Worm (Caenorhabditis elegans) whole organism, L4 larva: ENCODE results near the gene sdz-5.

Experiments
- F10B5.3 ChIP-seq: sonication (generic microtip); optimal IDR thresholded peaks from 2 replicates; lab custom pipeline; 2016; ENCODE audit warnings: mild to moderate bottlenecking, missing genetic modification characterization, missing compliant biosample characterization
- F26F4.8 ChIP-seq: fragments of 200-800 bp; sonication (Bioruptor generic); conservative IDR thresholded peaks from 2 replicates; pipeline ENCODE4 v1.3.6; 2022; ENCODE audit warnings: missing genetic modification characterization, missing compliant biosample characterization
- Y5F2A.4 ChIP-seq: fragments of 200-800 bp; sonication (Bioruptor generic); optimal IDR thresholded peaks from 2 replicates; lab custom pipeline; 2018; ENCODE audit warnings: mild to moderate bottlenecking, missing genetic modification characterization, missing compliant biosample characterization
- Y75B8A.6 ChIP-seq: fragments of 200-800 bp; sonication (Bioruptor generic); IDR thresholded peaks from 2 replicates; pipeline ENCODE4 v1.3.6; 2022; ENCODE audit warnings: missing genetic modification reagents, missing genetic modification characterization, missing compliant biosample characterization
- aha-1 ChIP-seq: fragments of 150-350 bp; peaks from one replicate; lab custom pipeline; 2014; ENCODE audit warnings: missing biosample characterization, missing genetic modification characterization
- ama-1 ChIP-seq: fragments of 150-350 bp; optimal IDR thresholded peaks from 2 replicates; lab custom pipeline; 2014; ENCODE audit warnings: inconsistent platforms, mixed read lengths
- arid-1 ChIP-seq: fragments of 200-800 bp; sonication (Bioruptor generic); conservative IDR thresholded peaks from 2 replicates; pipeline ENCODE4 v1.3.6; 2022; ENCODE audit warnings: missing genetic modification reagents, missing genetic modification characterization, missing compliant biosample characterization
- ceh-20 ChIP-seq: fragments of 200-800 bp; sonication (Bioruptor generic); IDR thresholded peaks from 2 replicates; pipeline ENCODE4 v1.3.6; 2022; ENCODE audit warnings: missing genetic modification reagents, missing genetic modification characterization, missing compliant biosample characterization
- ceh-44 ChIP-seq: fragments of 200-800 bp; sonication (Bioruptor generic); IDR thresholded peaks from 2 replicates; pipeline ENCODE4 v1.3.6; 2022; ENCODE audit warnings: missing genetic modification reagents, missing genetic modification characterization, missing compliant biosample characterization
- ceh-82 ChIP-seq: sonication (generic microtip); optimal IDR thresholded peaks from 2 replicates; lab custom pipeline; 2017; ENCODE audit warnings: missing biosample characterization, missing genetic modification characterization
- cey-2 ChIP-seq: sonication (generic microtip); optimal IDR thresholded peaks from 3 replicates; lab custom pipeline; 2017; ENCODE audit warnings: missing genetic modification characterization, mild to moderate bottlenecking, missing compliant biosample characterization, antibody characterized with exemption, borderline replicate concordance; ENCODE audit not compliant: insufficient read depth
- daf-12 ChIP-seq: fragments of 150-350 bp; optimal IDR thresholded peaks from 2 replicates; lab custom pipeline; 2014; ENCODE audit warnings: missing biosample characterization, missing genetic modification reagents, missing genetic modification characterization
- daf-16 ChIP-seq, 3 experiments: sonication (generic microtip); optimal IDR thresholded peaks; 2 replicates each; lab custom pipeline; 2016 to 2017; ENCODE audit warnings: missing genetic modification characterization in 3 of 3, missing genetic modification reagents in 3 of 3, mild to moderate bottlenecking in 2 of 3, missing compliant biosample characterization in 2 of 3, missing biosample characterization in 1 of 3, moderate library complexity in 1 of 3
- dmd-9 ChIP-seq: fragments of 200-800 bp; sonication (Bioruptor generic); IDR thresholded peaks from 2 replicates; pipeline ENCODE4 v1.3.6; 2022; ENCODE audit warnings: missing genetic modification reagents, missing genetic modification characterization, missing compliant biosample characterization
- dve-1 ChIP-seq: sonication (generic microtip); optimal IDR thresholded peaks from 2 replicates; lab custom pipeline; 2017; ENCODE audit warnings: antibody characterized with exemption, mild to moderate bottlenecking, missing genetic modification characterization, missing compliant biosample characterization; ENCODE audit not compliant: insufficient read depth
- hif-1 ChIP-seq, 2 experiments: sonication (generic microtip); optimal IDR thresholded peaks; 2 replicates each; lab custom pipeline; 2016 to 2017; ENCODE audit warnings: missing compliant biosample characterization in 2 of 2, missing genetic modification characterization in 2 of 2, missing genetic modification reagents in 2 of 2, missing genotype in 2 of 2, mild to moderate bottlenecking in 1 of 2
- hlh-30 ChIP-seq: sonication (generic microtip); optimal IDR thresholded peaks from 2 replicates; lab custom pipeline; 2017; ENCODE audit warnings: antibody characterized with exemption, mild to moderate bottlenecking, missing genetic modification characterization, missing compliant biosample characterization; ENCODE audit not compliant: insufficient read depth
- hmg-1.1 ChIP-seq: fragments of 200-800 bp; sonication (Bioruptor generic); IDR thresholded peaks from 2 replicates; pipeline ENCODE4 v1.3.6; 2022; ENCODE audit warnings: missing genetic modification reagents, missing genetic modification characterization, missing compliant biosample characterization
- lin-1 ChIP-seq: fragments of 200-800 bp; sonication (Bioruptor generic); IDR thresholded peaks from 2 replicates; pipeline ENCODE4 v1.3.6; 2022; ENCODE audit warnings: missing genetic modification reagents, missing genetic modification characterization, missing compliant biosample characterization
- madf-5 ChIP-seq, 2 experiments: fragments of 200-800 bp; sonication (Bioruptor generic); IDR thresholded peaks; 2 replicates each; pipeline ENCODE4 v1.3.6; 2022; ENCODE audit warnings: missing compliant biosample characterization in 2 of 2, missing genetic modification characterization in 2 of 2
- madf-9 ChIP-seq: fragments of 200-800 bp; sonication (Bioruptor generic); conservative IDR thresholded peaks from 2 replicates; pipeline ENCODE4 v1.3.6; 2022; ENCODE audit warnings: missing genetic modification reagents, missing genetic modification characterization, missing compliant biosample characterization
- mdl-1 ChIP-seq, 2 experiments: fragments of 150-350 bp in 1 of 2; sonication (generic microtip) in 1 of 2; optimal IDR thresholded peaks; 2 replicates each; lab custom pipeline; 2014 to 2017; ENCODE audit warnings: missing biosample characterization in 2 of 2, missing genetic modification characterization in 2 of 2
- mep-1 ChIP-seq: fragments of 150-350 bp; sonication (generic microtip); optimal IDR thresholded peaks from 3 replicates; lab custom pipeline; 2014; ENCODE audit warnings: missing biosample characterization, missing genetic modification characterization
- mxl-3 ChIP-seq: fragments of 200-800 bp; sonication (Bioruptor generic); optimal IDR thresholded peaks from 2 replicates; lab custom pipeline; 2018; ENCODE audit warnings: mild to moderate bottlenecking, missing genetic modification characterization, missing compliant biosample characterization
- nhr-237 ChIP-seq: sonication (generic microtip); optimal IDR thresholded peaks from 2 replicates; lab custom pipeline; 2017; ENCODE audit warnings: missing biosample characterization, missing genetic modification characterization
- nhr-25 ChIP-seq: sonication (generic microtip); optimal IDR thresholded peaks from 2 replicates; lab custom pipeline; 2017; ENCODE audit warnings: missing genetic modification characterization, mild to moderate bottlenecking, missing compliant biosample characterization, antibody characterized with exemption, moderate library complexity, borderline replicate concordance; ENCODE audit not compliant: insufficient read depth
- nhr-48 ChIP-seq: sonication (generic microtip); optimal IDR thresholded peaks from 2 replicates; lab custom pipeline; 2016; ENCODE audit warnings: mild to moderate bottlenecking, missing genetic modification characterization, missing compliant biosample characterization
- nhr-6 ChIP-seq: fragments of 150-350 bp; optimal IDR thresholded peaks from 2 replicates; lab custom pipeline; 2014; ENCODE audit warnings: missing biosample characterization, missing genetic modification characterization
- nhr-76 ChIP-seq: fragments of 150-350 bp; optimal IDR thresholded peaks from 2 replicates; lab custom pipeline; 2014; ENCODE audit warnings: missing biosample characterization, missing genetic modification characterization
- nhr-77 ChIP-seq: fragments of 150-350 bp; optimal IDR thresholded peaks from 2 replicates; lab custom pipeline; 2014; ENCODE audit warnings: missing biosample characterization, missing genetic modification characterization
- pha-4 ChIP-seq, 2 experiments: fragments of 150-350 bp in 1 of 2; fragments of 200-800 bp in 1 of 2; sonication (Bioruptor generic) in 1 of 2; IDR thresholded peaks in 1 of 2; optimal IDR thresholded peaks in 1 of 2; 2 replicates each; pipeline versions ENCODE4 v1.3.6 to Lab custom; 2014 to 2022; ENCODE audit warnings: missing genetic modification characterization in 2 of 2, missing genetic modification reagents in 2 of 2, missing biosample characterization in 1 of 2, missing compliant biosample characterization in 1 of 2
- php-3 ChIP-seq: fragments of 200-800 bp; sonication (Bioruptor generic); IDR thresholded peaks from 2 replicates; pipeline ENCODE4 v1.3.6; 2022; ENCODE audit warnings: missing genetic modification reagents, missing genetic modification characterization, missing compliant biosample characterization
- set-16 ChIP-seq: fragments of 200-800 bp; sonication (Bioruptor generic); IDR thresholded peaks from 2 replicates; pipeline ENCODE4 v1.3.6; 2022; ENCODE audit warnings: missing genetic modification reagents, missing genetic modification characterization, missing compliant biosample characterization
- snpc-1.2 ChIP-seq: fragments of 200-800 bp; sonication (Bioruptor generic); IDR thresholded peaks from 2 replicates; pipeline ENCODE4 v1.3.6; 2022; ENCODE audit warnings: missing genetic modification reagents, missing genetic modification characterization, missing compliant biosample characterization
- tra-1 ChIP-seq: fragments of 200-800 bp; sonication (Bioruptor generic); IDR thresholded peaks from 2 replicates; pipeline ENCODE4 v1.3.6; 2022; ENCODE audit warnings: missing genetic modification reagents, missing genetic modification characterization, missing compliant biosample characterization
- unc-62 ChIP-seq, 3 experiments: fragments of 150-350 bp in 1 of 3; sonication (generic microtip); optimal IDR thresholded peaks in 2 of 3; peaks in 1 of 3; 1 replicate in 1 of 3; 2 replicates in 2 of 3; lab custom pipeline; 2014 to 2017; ENCODE audit warnings: missing biosample characterization in 3 of 3, missing genetic modification characterization in 3 of 3, missing genetic modification reagents in 3 of 3, missing genotype in 1 of 3
- zag-1 ChIP-seq: fragments of 150-350 bp; optimal IDR thresholded peaks from 2 replicates; lab custom pipeline; 2014; ENCODE audit warnings: missing biosample characterization, missing genetic modification characterization
- zfp-2 ChIP-seq: sonication (generic microtip); optimal IDR thresholded peaks from 2 replicates; lab custom pipeline; 2016; ENCODE audit warnings: mild to moderate bottlenecking, missing genetic modification characterization, missing compliant biosample characterization
- zip-11 ChIP-seq: fragments of 200-800 bp; sonication (Bioruptor generic); IDR thresholded peaks from 2 replicates; pipeline ENCODE4 v1.3.6; 2022; ENCODE audit warnings: missing genetic modification characterization, missing compliant biosample characterization

Gene sdz-5

DNA sequence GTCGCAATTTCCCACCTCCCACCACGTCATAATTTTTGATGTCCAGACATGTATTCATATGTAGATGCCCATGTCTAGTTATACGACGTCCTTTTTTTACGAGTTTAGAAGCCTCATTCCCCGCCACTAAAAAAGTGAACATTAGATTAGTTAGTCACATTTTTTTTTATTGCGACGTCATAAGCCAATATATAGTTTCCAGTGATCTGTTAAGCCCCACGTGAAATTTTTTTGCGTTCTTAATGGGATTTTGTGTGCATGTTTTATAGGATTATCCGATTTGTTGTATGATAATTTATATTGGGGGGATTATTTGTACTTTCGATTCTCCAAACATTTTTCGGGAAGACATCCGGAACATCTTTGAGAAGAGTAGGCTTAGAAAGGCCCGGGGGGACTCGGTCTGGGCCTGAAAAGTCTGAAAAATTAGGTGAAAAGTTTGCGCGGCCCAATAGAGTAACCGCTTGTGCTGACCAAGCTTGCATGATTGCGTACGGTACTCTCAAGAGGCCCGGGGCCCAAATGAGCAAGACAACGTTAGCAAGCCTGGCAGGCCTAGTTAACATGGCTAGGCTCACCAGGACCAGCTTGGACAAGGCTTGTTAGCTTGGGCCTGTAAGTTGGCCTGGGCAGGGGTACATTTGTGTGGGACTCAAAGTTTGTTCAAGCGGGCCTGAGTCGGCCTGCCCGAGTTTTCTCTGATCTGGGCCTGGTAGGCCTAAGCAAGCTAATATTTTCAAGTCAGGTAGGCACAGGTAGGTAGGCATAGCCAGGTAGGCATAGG, 43.1 kb upstream of the sdz-5 start:
- TF ChIP-seq arid-1, result 0 out of 2 replicates have a peak, but pooled peaks have one; percentile 3
- TF ChIP-seq set-16 (GFP tag; lab: Robert Waterston, UW), result 0 out of 2 replicates have a peak, but pooled peaks have one; percentile 22
- no peak for TF ChIP-seq ceh-82
- peak; percentile 76 for TF ChIP-seq aha-1 (tag; lab: Kevin White, UChicago)
- no peak for TF ChIP-seq mxl-3 (GFP tag; lab: Kevin White, UChicago)

DNA sequence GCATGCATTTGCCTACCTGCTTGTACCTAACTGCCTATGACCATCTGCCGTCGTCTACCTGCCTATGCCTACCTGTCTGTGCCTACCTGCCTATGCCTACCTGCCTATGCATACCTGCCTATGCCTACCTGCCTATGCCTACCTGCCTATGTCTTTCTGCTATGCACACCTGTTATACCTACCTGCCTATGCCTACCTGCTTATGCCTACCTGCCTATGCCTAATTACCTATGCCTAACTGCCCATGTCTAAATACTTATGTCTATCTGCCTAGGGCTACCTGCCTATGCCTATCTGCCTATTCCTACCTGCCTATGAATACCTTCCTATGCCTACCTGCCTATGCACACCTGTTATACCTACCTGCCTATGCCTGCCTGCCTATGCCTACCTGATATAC, 42.1 kb upstream of the sdz-5 start:
- TF ChIP-seq Y75B8A.6 (GFP tag; lab: Robert Waterston, UW), result no peak
- peak in 1 of 2 experiments; percentile 61 for TF ChIP-seq unc-62 (GFP tag; optimal IDR thresholded peaks at IDR 0.05 in 1 of 2; lab: Kevin White, UChicago)
- no peak for TF ChIP-seq unc-62 (tag; optimal IDR thresholded peaks at IDR 0.05; lab: Kevin White, UChicago)

DNA sequence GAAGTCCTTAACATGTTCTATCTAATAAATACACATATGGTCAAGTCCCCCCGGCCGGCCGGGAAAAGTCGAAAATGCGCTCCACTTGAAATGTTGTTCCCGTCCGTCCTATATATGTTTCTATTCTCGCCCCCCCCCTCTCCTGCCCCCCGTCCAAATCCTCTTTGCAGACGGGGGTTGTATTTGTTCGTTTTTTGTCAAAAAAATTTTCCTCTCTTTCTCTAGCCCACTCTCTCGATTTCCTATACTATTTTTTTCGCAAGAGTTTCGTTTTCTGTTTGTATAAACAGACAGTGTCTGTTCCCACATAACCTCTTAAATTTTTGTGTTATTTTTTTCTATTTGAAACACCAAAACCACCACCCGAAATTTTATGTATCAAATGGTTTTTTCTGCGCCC, 41.4 kb upstream of the sdz-5 start:
- TF ChIP-seq daf-16 (GFP tag; optimal IDR thresholded peaks at IDR 0.05; lab: Kevin White, UChicago) (no peak), daf-16 (tag; optimal IDR thresholded peaks at IDR 0.05; lab: Kevin White, UChicago) (no peak), dve-1 (tag; lab: Kevin White, UChicago) (peak; percentile 25), Y5F2A.4 (GFP tag; lab: Kevin White, UChicago) (no peak), snpc-1.2 (no peak), ceh-20 (GFP tag; lab: Robert Waterston, UW) (no peak), zfp-2 (tag; lab: Kevin White, UChicago) (no peak), mdl-1 (tag; optimal IDR thresholded peaks at IDR 0.05; lab: Kevin White, UChicago) (no peak), nhr-76 (no peak), nhr-77 (no peak), madf-9 (no peak), zip-11 (GFP tag; lab: Robert Waterston, UW) (no peak), php-3 (GFP tag; lab: Robert Waterston, UW) (no peak), ama-1 (no peak), pha-4 (GFP tag; IDR thresholded peaks at IDR 0.05; lab: Robert Waterston, UW) (peak; percentile 29; the same call in 1 of the 2 replicates), pha-4 (tag; optimal IDR thresholded peaks at IDR 0.05; lab: Kevin White, UChicago) (no peak), mep-1 (tag; lab: Kevin White, UChicago) (peak; percentile 12), nhr-25 (tag; lab: Kevin White, UChicago) (no peak), zag-1 (tag; lab: Kevin White, UChicago) (no peak), ceh-44 (GFP tag; lab: Robert Waterston, UW) (no peak), lin-1 (GFP tag; lab: Robert Waterston, UW) (no peak), F10B5.3 (tag; lab: Kevin White, UChicago) (no peak), set-16 (GFP tag; lab: Robert Waterston, UW) (no peak), nhr-6 (tag; lab: Kevin White, UChicago) (no peak), dmd-9 (GFP tag; lab: Robert Waterston, UW) (no peak), cey-2 (no peak), hmg-1.1 (GFP tag; lab: Robert Waterston, UW) (0 out of 2 replicates have a peak, but pooled peaks have one; percentile 10), tra-1 (GFP tag; lab: Robert Waterston, UW) (no peak), hlh-30 (no peak), nhr-48 (tag; lab: Kevin White, UChicago) (no peak), daf-12 (tag; lab: Kevin White, UChicago) (no peak), hif-1 (tag; optimal IDR thresholded peaks at IDR 0.05; lab: Kevin White, UChicago) (no peak), nhr-237 (no peak), madf-5 (GFP tag; IDR thresholded peaks at IDR 0.05; lab: Robert Waterston, UW) (no peak), F26F4.8 (GFP tag; lab: Robert Waterston, UW) (no peak)
